Worm (Caenorhabditis elegans) whole organism, mixed stage, embryonic: ENCODE results near the gene C54F6.3.
A peak's percentile ranks its signal among the peaks of the same experiment; 100 is the strongest.

Experiments used
- M03D4.4 ChIP-seq: sonication (generic microtip); optimal IDR thresholded peaks from 2 replicates; lab custom pipeline; 2017; ENCODE audit warnings: mild to moderate bottlenecking, missing genetic modification characterization, missing compliant biosample characterization
- bed-3 ChIP-seq: fragments of 200-800 bp; sonication (Bioruptor generic); optimal IDR thresholded peaks from 3 replicates; lab custom pipeline; 2018; ENCODE audit warnings: mild to moderate bottlenecking, missing genetic modification characterization, moderate library complexity, missing compliant biosample characterization
- blmp-1 ChIP-seq: fragments of 150-350 bp; optimal IDR thresholded peaks from 2 replicates; lab custom pipeline; 2014; ENCODE audit warnings: missing biosample characterization, missing genetic modification characterization
- ceh-43 ChIP-seq: fragments of 200-800 bp; sonication (Bioruptor generic); optimal IDR thresholded peaks from 2 replicates; lab custom pipeline; 2018; ENCODE audit warnings: mild to moderate bottlenecking, missing genetic modification characterization, moderate library complexity, missing compliant biosample characterization
- ceh-83 ChIP-seq: fragments of 200-800 bp; sonication (Bioruptor generic); optimal IDR thresholded peaks from 2 replicates; lab custom pipeline; 2018; ENCODE audit warnings: mild to moderate bottlenecking, missing genetic modification characterization, missing compliant biosample characterization
- ces-1 ChIP-seq: fragments of 150-350 bp; optimal IDR thresholded peaks from 2 replicates; lab custom pipeline; 2014; ENCODE audit warnings: missing biosample characterization, missing genetic modification reagents, missing genetic modification characterization
- cnd-1 ChIP-seq: fragments of 200-800 bp; sonication (Bioruptor generic); optimal IDR thresholded peaks from 2 replicates; lab custom pipeline; 2018; ENCODE audit warnings: mild to moderate bottlenecking, missing genetic modification characterization, missing compliant biosample characterization
- drap-1 ChIP-seq: fragments of 200-800 bp; sonication (Bioruptor generic); optimal IDR thresholded peaks from 3 replicates; lab custom pipeline; 2018; ENCODE audit warnings: mild to moderate bottlenecking, missing genetic modification characterization, missing compliant biosample characterization
- elt-1 ChIP-seq: sonication (generic microtip); optimal IDR thresholded peaks from 2 replicates; lab custom pipeline; 2017; ENCODE audit warnings: missing genetic modification characterization, mild to moderate bottlenecking, missing compliant biosample characterization, antibody characterized with exemption, moderate library complexity, borderline replicate concordance; ENCODE audit not compliant: insufficient read depth
- flh-1 ChIP-seq: fragments of 200-800 bp; sonication (Bioruptor generic); optimal IDR thresholded peaks from 2 replicates; lab custom pipeline; 2018; ENCODE audit warnings: mild to moderate bottlenecking, missing genetic modification characterization, moderate library complexity, missing compliant biosample characterization
- ham-2 ChIP-seq: fragments of 200-800 bp; sonication (Bioruptor generic); optimal IDR thresholded peaks from 2 replicates; lab custom pipeline; 2018; ENCODE audit warnings: mild to moderate bottlenecking, missing genetic modification characterization, missing compliant biosample characterization
- lin-13 ChIP-seq: fragments of 150-350 bp; optimal IDR thresholded peaks from 2 replicates; lab custom pipeline; 2014; ENCODE audit warnings: missing biosample characterization, missing genetic modification characterization
- lin-32 ChIP-seq: fragments of 200-800 bp; sonication (Bioruptor generic); optimal IDR thresholded peaks from 2 replicates; lab custom pipeline; 2018; ENCODE audit warnings: mild to moderate bottlenecking, missing genetic modification characterization, missing compliant biosample characterization
- lsy-2 ChIP-seq: fragments of 150-350 bp; optimal IDR thresholded peaks from 2 replicates; lab custom pipeline; 2014; ENCODE audit warnings: missing biosample characterization, missing genetic modification characterization
- mab-5 ChIP-seq: fragments of 150-350 bp; optimal IDR thresholded peaks from 2 replicates; lab custom pipeline; 2014; ENCODE audit warnings: missing biosample characterization, missing genetic modification characterization
- mep-1 ChIP-seq: fragments of 150-350 bp; optimal IDR thresholded peaks from 2 replicates; lab custom pipeline; 2017; ENCODE audit warnings: missing biosample characterization, missing genetic modification reagents, missing genetic modification characterization, inconsistent platforms
- mls-2 ChIP-seq: sonication (generic microtip); optimal IDR thresholded peaks from 2 replicates; lab custom pipeline; 2016; ENCODE audit warnings: mild to moderate bottlenecking, missing genetic modification characterization, moderate library complexity, missing compliant biosample characterization
- nhr-12 ChIP-seq: fragments of 150-350 bp; optimal IDR thresholded peaks from 2 replicates; lab custom pipeline; 2014; ENCODE audit warnings: missing biosample characterization, missing genetic modification characterization
- nhr-2 ChIP-seq: fragments of 150-350 bp; optimal IDR thresholded peaks from 2 replicates; lab custom pipeline; 2014; ENCODE audit warnings: missing biosample characterization, missing genetic modification characterization
- nhr-237 ChIP-seq: fragments of 150-350 bp; optimal IDR thresholded peaks from 2 replicates; lab custom pipeline; 2014; ENCODE audit warnings: missing biosample characterization, missing genetic modification characterization
- nhr-28 ChIP-seq: fragments of 150-350 bp; optimal IDR thresholded peaks from 2 replicates; lab custom pipeline; 2014; ENCODE audit warnings: missing biosample characterization, missing genetic modification characterization
- nhr-76 ChIP-seq: sonication (generic microtip); optimal IDR thresholded peaks from 2 replicates; lab custom pipeline; 2017; ENCODE audit warnings: missing biosample characterization, missing genetic modification characterization
- pha-4 ChIP-seq: fragments of 150-350 bp; optimal IDR thresholded peaks from 2 replicates; lab custom pipeline; 2018; ENCODE audit warnings: missing biosample characterization, missing genetic modification reagents, missing genetic modification characterization
- sem-2 ChIP-seq: fragments of 200-800 bp; sonication (Bioruptor generic); optimal IDR thresholded peaks from 2 replicates; lab custom pipeline; 2018; ENCODE audit warnings: mild to moderate bottlenecking, missing genetic modification characterization, missing compliant biosample characterization
- snpc-4 ChIP-seq: fragments of 150-350 bp; optimal IDR thresholded peaks from 2 replicates; lab custom pipeline; 2014; ENCODE audit warnings: missing biosample characterization, missing genetic modification characterization
- sptf-1 ChIP-seq: sonication (generic microtip); optimal IDR thresholded peaks from 2 replicates; lab custom pipeline; 2017; ENCODE audit warnings: mild to moderate bottlenecking, missing genetic modification characterization, moderate library complexity, missing compliant biosample characterization
- tbx-8 ChIP-seq: fragments of 200-800 bp; sonication (Bioruptor generic); optimal IDR thresholded peaks from 2 replicates; lab custom pipeline; 2018; ENCODE audit warnings: mild to moderate bottlenecking, missing genetic modification characterization, moderate library complexity, missing compliant biosample characterization
- unc-120 ChIP-seq: sonication (generic microtip); optimal IDR thresholded peaks from 2 replicates; lab custom pipeline; 2017; ENCODE audit warnings: missing genetic modification characterization, missing compliant biosample characterization; ENCODE audit not compliant: poor library complexity, severe bottlenecking
- unc-39 ChIP-seq: fragments of 150-350 bp; optimal IDR thresholded peaks from 2 replicates; lab custom pipeline; 2014; ENCODE audit warnings: missing biosample characterization, missing genetic modification characterization
- unc-62 ChIP-seq: fragments of 150-350 bp; optimal IDR thresholded peaks from 2 replicates; lab custom pipeline; 2014; ENCODE audit warnings: missing biosample characterization, missing genetic modification reagents, missing genetic modification characterization
- zip-8 ChIP-seq: fragments of 150-350 bp; optimal IDR thresholded peaks from 2 replicates; lab custom pipeline; 2014; ENCODE audit warnings: missing biosample characterization, missing genetic modification characterization
- ztf-11 ChIP-seq: fragments of 150-350 bp; optimal IDR thresholded peaks from 2 replicates; lab custom pipeline; 2014; ENCODE audit warnings: missing biosample characterization, missing genetic modification characterization

Gene C54F6.3

DNA sequence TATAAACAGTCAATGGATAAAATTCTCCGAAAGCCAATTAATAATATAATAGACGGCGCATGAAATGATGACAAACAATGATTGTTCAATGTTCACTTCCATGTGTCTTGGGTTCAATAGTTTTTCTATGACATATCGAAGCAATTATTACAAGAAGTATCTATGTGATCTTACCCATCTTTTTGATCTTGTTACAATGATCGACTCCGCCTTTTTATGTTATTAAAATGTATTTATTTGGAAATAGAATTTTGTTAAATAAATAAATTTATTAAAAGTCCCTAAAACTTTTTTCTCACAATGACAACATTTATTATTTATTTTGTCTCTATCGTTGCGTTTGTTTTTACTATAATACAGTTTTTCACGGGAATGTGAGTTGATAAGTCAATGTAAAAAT is 3.2 kb upstream of the C54F6.3 start, which contains the start of gene swt-2:
swt-2 (plus strand) TSS at position 301 of the 400 bp plus-strand sequence.
- TF ChIP-seq unc-39 (tag; lab: Kevin White, UChicago) = no peak
- TF ChIP-seq unc-62 (GFP tag; lab: Kevin White, UChicago) = no peak
- no peak for TF ChIP-seq sem-2 (GFP tag; lab: Kevin White, UChicago)
- no peak for TF ChIP-seq ces-1 (GFP tag; lab: Kevin White, UChicago)
- TF ChIP-seq nhr-28 (tag; lab: Kevin White, UChicago) = no peak
- TF ChIP-seq ztf-11 (tag; lab: Kevin White, UChicago) = no peak
- no peak for TF ChIP-seq cnd-1
- TF ChIP-seq sptf-1 (tag; lab: Kevin White, UChicago) = no peak
- no peak for TF ChIP-seq lsy-2 (tag; lab: Kevin White, UChicago)
- no peak for TF ChIP-seq mep-1
- no peak for TF ChIP-seq lin-32
- no peak for TF ChIP-seq pha-4 (tag; lab: Kevin White, UChicago)
- TF ChIP-seq nhr-76 (tag; lab: Kevin White, UChicago) = no peak
- no peak for TF ChIP-seq drap-1 (GFP tag; lab: Kevin White, UChicago)
- TF ChIP-seq unc-120 (tag; lab: Kevin White, UChicago) = no peak
- TF ChIP-seq nhr-2 (tag; lab: Kevin White, UChicago) = no peak
- TF ChIP-seq, all 35 proteins: peak for 0

- TF ChIP-seq ztf-11 (tag; lab: Kevin White, UChicago) = no peak
- TF ChIP-seq blmp-1 (tag; lab: Kevin White, UChicago) = no peak
- TF ChIP-seq ham-2 (GFP tag; lab: Kevin White, UChicago) = no peak
- TF ChIP-seq lin-13 (tag; lab: Kevin White, UChicago) = no peak
- no peak for TF ChIP-seq nhr-2 (tag; lab: Kevin White, UChicago)
- no peak for TF ChIP-seq ceh-43
- TF ChIP-seq nhr-237 = no peak
- TF ChIP-seq unc-39 (tag; lab: Kevin White, UChicago) = no peak
- no peak for TF ChIP-seq pha-4 (tag; lab: Kevin White, UChicago)
- no peak for TF ChIP-seq flh-1 (GFP tag; lab: Kevin White, UChicago)
- no peak for TF ChIP-seq mls-2 (tag; lab: Kevin White, UChicago)
- no peak for TF ChIP-seq bed-3 (GFP tag; lab: Kevin White, UChicago)
- TF ChIP-seq unc-62 (GFP tag; lab: Kevin White, UChicago) = no peak
- no peak for TF ChIP-seq elt-1 (tag; lab: Kevin White, UChicago)
- TF ChIP-seq sem-2 (GFP tag; lab: Kevin White, UChicago) = no peak
- no peak for TF ChIP-seq nhr-12
- TF ChIP-seq mep-1 = no peak
- TF ChIP-seq cnd-1 = no peak
- no peak for TF ChIP-seq tbx-8 (GFP tag; lab: Kevin White, UChicago)
- no peak for TF ChIP-seq ces-1 (GFP tag; lab: Kevin White, UChicago)
Observed at ce11 chrV:7538018-7538417, 5.0 kb downstream of the C54F6.3 start, which contains the start of gene C54F6.12. Gene C54F6.12 (minus strand): TSS chrV:7538118.

DNA sequence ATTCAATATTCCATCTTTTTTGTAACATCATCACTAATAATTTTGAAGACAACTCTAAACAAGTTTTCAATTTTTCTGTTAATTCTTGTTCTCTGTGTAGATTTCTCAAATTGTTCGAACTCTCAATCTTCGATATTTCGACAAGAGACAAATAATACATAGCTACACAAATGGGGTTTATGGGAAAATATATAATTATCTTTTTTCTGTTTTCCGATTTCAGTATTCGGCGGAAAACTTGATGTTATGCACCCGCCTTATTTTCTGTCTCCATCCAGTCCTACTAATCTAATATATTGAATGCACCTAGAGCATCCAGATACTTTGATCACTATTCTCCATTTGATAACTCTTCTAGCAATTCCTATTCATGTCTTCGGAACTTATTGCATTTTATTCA is 6.0 kb downstream of the C54F6.3 start, which contains the start of gene srh-268:
srh-268 (plus strand) TSS at position 301 of the 400 bp plus-strand sequence.
- TF ChIP-seq mab-5 (tag; lab: Kevin White, UChicago) (no peak), lin-13 (tag; lab: Kevin White, UChicago) (no peak), sptf-1 (tag; lab: Kevin White, UChicago) (no peak), ces-1 (GFP tag; lab: Kevin White, UChicago) (no peak), zip-8 (no peak), ceh-43 (no peak), nhr-237 (no peak), lsy-2 (tag; lab: Kevin White, UChicago) (no peak), mep-1 (no peak), M03D4.4 (tag; lab: Kevin White, UChicago) (no peak), unc-39 (tag; lab: Kevin White, UChicago) (no peak), blmp-1 (tag; lab: Kevin White, UChicago) (no peak), bed-3 (GFP tag; lab: Kevin White, UChicago) (no peak), tbx-8 (GFP tag; lab: Kevin White, UChicago) (no peak)

DNA sequence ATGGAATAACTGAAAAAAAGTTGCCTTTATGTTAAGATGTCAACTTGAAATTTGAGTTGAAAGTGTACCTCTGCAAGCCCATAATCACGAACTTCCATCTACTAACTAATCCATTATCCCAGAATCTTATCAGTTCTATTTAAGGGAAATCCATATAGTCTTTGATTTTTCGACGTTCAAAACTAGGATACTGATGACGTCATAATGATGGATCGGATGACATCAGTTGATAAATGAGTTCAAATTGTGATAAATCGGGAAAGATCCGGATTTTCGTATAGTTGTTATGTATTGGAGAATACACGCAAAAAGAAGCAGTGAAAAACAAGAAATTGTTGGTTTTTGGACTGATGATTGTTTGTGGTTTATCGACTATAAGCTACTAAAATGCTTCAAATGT is 10.7 kb downstream of the C54F6.3 start:
- peak; percentile 92 for TF ChIP-seq zip-8
- TF ChIP-seq ces-1 (GFP tag; lab: Kevin White, UChicago) = no peak
- no peak for TF ChIP-seq ceh-83 (GFP tag; lab: Kevin White, UChicago)
- TF ChIP-seq pha-4 (tag; lab: Kevin White, UChicago) = no peak
- no peak for TF ChIP-seq tbx-8 (GFP tag; lab: Kevin White, UChicago)
- no peak for TF ChIP-seq mab-5 (tag; lab: Kevin White, UChicago)
- TF ChIP-seq snpc-4 = no peak
